Fruit fly (Drosophila melanogaster) whole organism, prepupa: ENCODE results near the gene CG10353.

ENCODE experiments used
- Blimp-1 ChIP-seq: fragments of 200-800 bp; sonication (Bioruptor generic); optimal IDR thresholded peaks from 3 replicates; lab custom pipeline; 2017; ENCODE audit warnings: missing biosample characterization, missing genetic modification characterization, mild to moderate bottlenecking, moderate library complexity, missing genetic modification reagents
- CG10631 ChIP-seq: fragments of 200-800 bp; sonication (Bioruptor generic); optimal IDR thresholded peaks from 2 replicates; lab custom pipeline; 2016; ENCODE audit warnings: missing biosample characterization, missing genetic modification characterization
- CG10669 ChIP-seq: fragments of 200-800 bp; sonication (Bioruptor generic); optimal IDR thresholded peaks from 3 replicates; lab custom pipeline; 2018; ENCODE audit warnings: missing biosample characterization, mild to moderate bottlenecking, missing genetic modification characterization, moderate library complexity
- CG11294 ChIP-seq: fragments of 200-800 bp; sonication (Bioruptor generic); IDR thresholded peaks from 2 replicates; pipeline ENCODE4 v1.3.6; 2022; ENCODE audit warnings: missing biosample characterization, missing genetic modification characterization
- CG11762 ChIP-seq: fragments of 200-800 bp; sonication (Bioruptor generic); optimal IDR thresholded peaks from 3 replicates; lab custom pipeline; 2016; ENCODE audit warnings: missing biosample characterization, missing genetic modification characterization; ENCODE audit not compliant: insufficient read depth
- CG15336 ChIP-seq: fragments of 200-800 bp; sonication (Bioruptor generic); IDR thresholded peaks from 2 replicates; pipeline ENCODE4 v1.3.6; 2022; ENCODE audit warnings: missing biosample characterization, missing genetic modification characterization
- CG16779 ChIP-seq: fragments of 200-800 bp; sonication (Bioruptor generic); optimal IDR thresholded peaks from 3 replicates; lab custom pipeline; 2017; ENCODE audit warnings: missing biosample characterization, mild to moderate bottlenecking, missing genetic modification characterization
- CG3032 ChIP-seq: fragments of 200-800 bp; optimal IDR thresholded peaks from 2 replicates; lab custom pipeline; 2019; ENCODE audit warnings: missing biosample characterization, mild to moderate bottlenecking, missing genetic modification characterization, moderate library complexity
- CG32006 ChIP-seq: fragments of 200-800 bp; sonication (Bioruptor generic); optimal IDR thresholded peaks from 3 replicates; lab custom pipeline; 2017; ENCODE audit warnings: missing biosample characterization, mild to moderate bottlenecking, missing genetic modification characterization
- CG3919 ChIP-seq: fragments of 200-800 bp; sonication (Bioruptor generic); optimal IDR thresholded peaks from 3 replicates; lab custom pipeline; 2016; ENCODE audit warnings: missing biosample characterization, missing genetic modification characterization
- CG4318 ChIP-seq: fragments of 200-800 bp; sonication (Bioruptor generic); optimal IDR thresholded peaks from 3 replicates; lab custom pipeline; 2017; ENCODE audit warnings: missing biosample characterization, mild to moderate bottlenecking, missing genetic modification characterization
- CG6276 ChIP-seq: fragments of 200-800 bp; sonication (Bioruptor generic); optimal IDR thresholded peaks from 2 replicates; lab custom pipeline; 2017; ENCODE audit warnings: missing biosample characterization, mild to moderate bottlenecking, missing genetic modification characterization
- CG6792 ChIP-seq: fragments of 200-800 bp; sonication (Bioruptor generic); optimal IDR thresholded peaks from 3 replicates; lab custom pipeline; 2016; ENCODE audit warnings: missing biosample characterization, missing genetic modification characterization
- CG6808 ChIP-seq: fragments of 200-800 bp; sonication (Bioruptor generic); optimal IDR thresholded peaks from 3 replicates; lab custom pipeline; 2017; ENCODE audit warnings: missing biosample characterization, missing genetic modification characterization, mild to moderate bottlenecking, moderate library complexity, missing genetic modification reagents
- CG6854 ChIP-seq: fragments of 200-800 bp; sonication (Bioruptor generic); optimal IDR thresholded peaks from 2 replicates; lab custom pipeline; 2017; ENCODE audit warnings: missing biosample characterization, mild to moderate bottlenecking, missing genetic modification characterization
- CG7368 ChIP-seq: fragments of 200-800 bp; sonication (Bioruptor generic); optimal IDR thresholded peaks from 3 replicates; lab custom pipeline; 2016; ENCODE audit warnings: missing biosample characterization, missing genetic modification characterization
- CG8119 ChIP-seq: fragments of 200-800 bp; sonication (Bioruptor generic); IDR thresholded peaks from 3 replicates; pipeline ENCODE4 v1.3.6; 2022; ENCODE audit warnings: missing biosample characterization, missing genetic modification characterization
- CG8632 ChIP-seq: fragments of 200-800 bp; sonication (Bioruptor generic); optimal IDR thresholded peaks from 3 replicates; lab custom pipeline; 2016; ENCODE audit warnings: missing biosample characterization, missing genetic modification characterization
- CG9139 ChIP-seq: fragments of 200-800 bp; sonication (Bioruptor generic); optimal IDR thresholded peaks from 3 replicates; lab custom pipeline; 2017; ENCODE audit warnings: missing biosample characterization, mild to moderate bottlenecking, missing genetic modification characterization
- Eip75B ChIP-seq: fragments of 200-800 bp; sonication (Bioruptor generic); optimal IDR thresholded peaks from 3 replicates; lab custom pipeline; 2016; ENCODE audit warnings: missing biosample characterization, missing genetic modification characterization
- Eip78C ChIP-seq: fragments of 200-800 bp; sonication (Bioruptor generic); peaks from one replicate; lab custom pipeline; 2016; ENCODE audit warnings: missing biosample characterization, missing genetic modification characterization
- Eip93F ChIP-seq: fragments of 200-800 bp; sonication (Bioruptor generic); optimal IDR thresholded peaks from 2 replicates; lab custom pipeline; 2016; ENCODE audit warnings: missing biosample characterization, mild to moderate bottlenecking, missing genetic modification characterization
- Ets21C ChIP-seq: fragments of 200-800 bp; sonication (Bioruptor generic); optimal IDR thresholded peaks from 3 replicates; lab custom pipeline; 2016; ENCODE audit warnings: missing biosample characterization, missing genetic modification characterization
- Ets96B ChIP-seq: fragments of 200-800 bp; optimal IDR thresholded peaks from 2 replicates; lab custom pipeline; 2019; ENCODE audit warnings: missing biosample characterization, mild to moderate bottlenecking, missing genetic modification characterization, moderate library complexity
- Gug ChIP-seq: fragments of 200-800 bp; sonication (Bioruptor generic); IDR thresholded peaks from 2 replicates; pipeline ENCODE4 v1.3.6; 2022; ENCODE audit warnings: missing biosample characterization, missing genetic modification characterization
- Hr38 ChIP-seq: sonication (Bioruptor generic); optimal IDR thresholded peaks from 2 replicates; lab custom pipeline; 2016; ENCODE audit warnings: missing biosample characterization, missing genetic modification characterization
- Hr39 ChIP-seq: fragments of 200-800 bp; sonication (Bioruptor generic); optimal IDR thresholded peaks from 2 replicates; lab custom pipeline; 2016; ENCODE audit warnings: missing biosample characterization, missing genetic modification characterization
- Hr4 ChIP-seq: fragments of 200-800 bp; sonication (Bioruptor generic); optimal IDR thresholded peaks from 3 replicates; lab custom pipeline; 2016; ENCODE audit warnings: missing biosample characterization, missing genetic modification characterization
- Lpt ChIP-seq: fragments of 200-800 bp; sonication (Bioruptor generic); optimal IDR thresholded peaks from 3 replicates; lab custom pipeline; 2016; ENCODE audit warnings: missing biosample characterization, missing genetic modification characterization
- Met ChIP-seq: fragments of 200-800 bp; sonication (Bioruptor generic); optimal IDR thresholded peaks from 3 replicates; lab custom pipeline; 2016; ENCODE audit warnings: missing biosample characterization, missing genetic modification characterization
- OdsH ChIP-seq: fragments of 200-800 bp; sonication (Bioruptor generic); optimal IDR thresholded peaks from 3 replicates; lab custom pipeline; 2016; ENCODE audit warnings: missing biosample characterization, missing genetic modification characterization
- Sox102F ChIP-seq: fragments of 200-800 bp; sonication (Bioruptor generic); optimal IDR thresholded peaks from 2 replicates; lab custom pipeline; 2016; ENCODE audit warnings: missing biosample characterization, mild to moderate bottlenecking, missing genetic modification characterization
- Sox14 ChIP-seq: fragments of 200-800 bp; sonication (Bioruptor generic); optimal IDR thresholded peaks from 3 replicates; lab custom pipeline; 2016; ENCODE audit warnings: missing biosample characterization, missing genetic modification characterization
- achi ChIP-seq: fragments of 200-800 bp; sonication (Bioruptor generic); optimal IDR thresholded peaks from 3 replicates; lab custom pipeline; 2016; ENCODE audit warnings: missing biosample characterization, missing genetic modification characterization
- acj6 ChIP-seq: fragments of 200-800 bp; sonication (Bioruptor generic); optimal IDR thresholded peaks from 3 replicates; lab custom pipeline; 2016; ENCODE audit warnings: missing biosample characterization, missing genetic modification characterization
- cyc ChIP-seq: fragments of 200-800 bp; sonication (Bioruptor generic); optimal IDR thresholded peaks from 3 replicates; lab custom pipeline; 2016; ENCODE audit warnings: missing biosample characterization, missing genetic modification characterization
- dac ChIP-seq: fragments of 200-800 bp; sonication (Bioruptor generic); optimal IDR thresholded peaks from 2 replicates; lab custom pipeline; 2017; ENCODE audit warnings: missing biosample characterization, mild to moderate bottlenecking, missing genetic modification characterization
- dsx ChIP-seq: fragments of 200-800 bp; optimal IDR thresholded peaks from 3 replicates; lab custom pipeline; 2019; ENCODE audit warnings: missing biosample characterization, mild to moderate bottlenecking, missing genetic modification characterization, moderate library complexity; ENCODE audit not compliant: poor library complexity, severe bottlenecking
- eg ChIP-seq: fragments of 200-800 bp; sonication (Bioruptor generic); IDR thresholded peaks from 3 replicates; pipeline ENCODE4 v1.3.6; 2022; ENCODE audit warnings: missing biosample characterization, missing genetic modification characterization
- esn ChIP-seq: fragments of 200-800 bp; sonication (Bioruptor generic); optimal IDR thresholded peaks from 2 replicates; lab custom pipeline; 2016; ENCODE audit warnings: missing biosample characterization, mild to moderate bottlenecking, missing genetic modification characterization, moderate library complexity
- fd59A ChIP-seq: fragments of 200-800 bp; sonication (Bioruptor generic); optimal IDR thresholded peaks from 2 replicates; lab custom pipeline; 2017; ENCODE audit warnings: missing biosample characterization, mild to moderate bottlenecking, missing genetic modification characterization, missing genetic modification reagents
- fkh ChIP-seq: fragments of 200-800 bp; sonication (Bioruptor generic); optimal IDR thresholded peaks from 3 replicates; lab custom pipeline; 2017; ENCODE audit warnings: missing biosample characterization, mild to moderate bottlenecking, missing genetic modification characterization, moderate library complexity
- lz ChIP-seq: fragments of 200-800 bp; sonication (Bioruptor generic); optimal IDR thresholded peaks from 3 replicates; lab custom pipeline; 2016; ENCODE audit warnings: missing biosample characterization, missing genetic modification characterization
- net ChIP-seq: fragments of 200-800 bp; sonication (Bioruptor generic); optimal IDR thresholded peaks from 3 replicates; lab custom pipeline; 2016; ENCODE audit warnings: missing biosample characterization, missing genetic modification characterization
- pdm3 ChIP-seq: fragments of 200-800 bp; sonication (Bioruptor generic); optimal IDR thresholded peaks from 3 replicates; lab custom pipeline; 2016; ENCODE audit warnings: missing biosample characterization, missing genetic modification characterization
- spab ChIP-seq: fragments of 200-800 bp; sonication (Bioruptor generic); optimal IDR thresholded peaks from 2 replicates; lab custom pipeline; 2017; ENCODE audit warnings: missing biosample characterization, mild to moderate bottlenecking, missing genetic modification characterization, missing genetic modification reagents
- ss ChIP-seq, 2 experiments: fragments of 200-800 bp; sonication (Bioruptor generic); optimal IDR thresholded peaks; 2 replicates in 1 of 2; 3 replicates in 1 of 2; lab custom pipeline; 2017 to 2018; ENCODE audit warnings: mild to moderate bottlenecking in 2 of 2, missing biosample characterization in 2 of 2, missing genetic modification characterization in 2 of 2, moderate library complexity in 1 of 2
- topi ChIP-seq: fragments of 200-800 bp; sonication (Bioruptor generic); optimal IDR thresholded peaks from 3 replicates; lab custom pipeline; 2016; ENCODE audit warnings: missing biosample characterization, missing genetic modification characterization
- vri ChIP-seq: fragments of 200-800 bp; sonication (Bioruptor generic); optimal IDR thresholded peaks from 3 replicates; lab custom pipeline; 2016; ENCODE audit warnings: missing biosample characterization, mild to moderate bottlenecking, missing genetic modification characterization

The CG10353 gene

DNA sequence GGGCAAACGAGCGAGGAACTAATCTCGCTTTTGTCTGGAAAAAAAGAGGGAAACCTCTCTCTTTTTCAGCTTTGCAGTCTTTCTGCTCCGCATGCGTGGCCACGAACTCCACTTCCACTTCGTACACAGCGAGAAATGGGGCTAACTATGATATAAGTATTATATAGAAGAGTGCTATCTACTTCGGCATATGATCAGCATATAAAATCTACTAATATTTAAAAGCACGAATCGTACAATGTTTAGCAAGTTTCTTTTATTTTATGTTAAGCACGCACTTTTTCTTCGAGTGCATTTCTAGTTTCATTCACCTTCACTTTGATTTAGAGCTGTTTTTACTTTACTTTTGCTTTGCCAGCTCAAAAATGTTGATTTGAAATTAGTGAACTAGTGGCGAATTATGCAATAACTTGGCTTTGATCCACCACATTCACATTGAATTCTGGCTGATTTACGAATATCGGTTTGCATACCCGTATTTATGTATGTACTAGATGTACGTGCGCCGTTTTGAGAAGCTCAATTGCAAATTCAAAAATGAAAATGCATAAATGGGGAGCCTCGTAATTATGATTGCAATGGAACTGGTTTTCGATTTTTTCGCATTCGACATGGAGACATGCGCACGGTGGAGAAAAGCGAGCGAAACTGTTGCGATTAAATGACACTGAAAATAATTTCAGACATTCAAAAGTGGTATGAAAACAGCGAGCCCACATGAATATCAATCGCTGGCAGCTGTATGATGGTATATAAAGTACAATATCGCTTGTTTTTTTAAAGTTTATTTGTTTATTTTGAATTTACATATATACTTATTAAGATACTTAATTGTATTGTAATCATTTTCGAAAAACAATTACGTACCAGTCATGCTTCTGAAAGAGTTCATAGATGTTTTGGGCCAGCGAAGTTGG is 29.2 kb downstream of the CG10353 start:
- TF ChIP-seq net (GFP tag; lab: Kevin White, UChicago) (peak; percentile 95), fd59A (GFP tag; lab: Kevin White, UChicago) (peak; percentile 90), CG16779 (tag; lab: Kevin White, UChicago) (peak; percentile 89), Blimp-1 (peak; percentile 51), CG11294 (GFP tag; lab: Robert Waterston, UW) (peak; percentile 93), CG6276 (GFP tag; lab: Kevin White, UChicago) (peak; percentile 93), cyc (GFP tag; lab: Kevin White, UChicago) (peak; percentile 81), pdm3 (GFP tag; lab: Kevin White, UChicago) (peak; percentile 93), CG4318 (peak; percentile 94), CG8632 (peak; percentile 89), achi (peak; percentile 90), Eip93F (GFP tag; lab: Kevin White, UChicago) (peak; percentile 0), Eip75B (peak; percentile 94), topi (GFP tag; lab: Kevin White, UChicago) (peak; percentile 87), CG8119 (GFP tag; lab: Robert Waterston, UW) (peak; percentile 96), OdsH (GFP tag; lab: Kevin White, UChicago) (peak; percentile 93), Met (peak; percentile 82), fkh (GFP tag; lab: Kevin White, UChicago) (peak; percentile 2), eg (GFP tag; lab: Robert Waterston, UW) (peak; percentile 98), CG10669 (peak; percentile 89), CG6854 (GFP tag; lab: Kevin White, UChicago) (peak; percentile 56), acj6 (GFP tag; lab: Kevin White, UChicago) (peak; percentile 93), lz (GFP tag; lab: Kevin White, UChicago) (peak; percentile 88), CG6808 (GFP tag; lab: Kevin White, UChicago) (peak; percentile 93), Lpt (GFP tag; lab: Kevin White, UChicago) (peak; percentile 93), CG3919 (GFP tag; lab: Kevin White, UChicago) (peak; percentile 93), ss (GFP tag; optimal IDR thresholded peaks at IDR 0.05; lab: Kevin White, UChicago) (peak; percentile 93 to 94), CG3032 (tag; lab: Kevin White, UChicago) (peak; percentile 95), CG6792 (GFP tag; lab: Kevin White, UChicago) (peak; percentile 88), Hr39 (peak; percentile 79), Sox102F (peak; percentile 80), dac (GFP tag; lab: Kevin White, UChicago) (peak; percentile 91), Gug (peak; percentile 95), Ets96B (tag; lab: Kevin White, UChicago) (peak; percentile 90), CG15336 (GFP tag; lab: Robert Waterston, UW) (peak; percentile 97), Eip78C (GFP tag; lab: Kevin White, UChicago) (peak; percentile 99), dsx (peak; percentile 95), CG10631 (GFP tag; lab: Kevin White, UChicago) (peak; percentile 87), vri (GFP tag; lab: Kevin White, UChicago) (peak; percentile 80), CG32006 (GFP tag; lab: Kevin White, UChicago) (peak; percentile 95), CG11762 (GFP tag; lab: Kevin White, UChicago) (peak; percentile 88), CG7368 (GFP tag; lab: Kevin White, UChicago) (peak; percentile 92), CG9139 (peak; percentile 86), esn (peak; percentile 86), Hr4 (GFP tag; lab: Kevin White, UChicago) (peak; percentile 96), Hr38 (GFP tag; lab: Kevin White, UChicago) (no peak), Sox14 (GFP tag; lab: Kevin White, UChicago) (peak; percentile 92), spab (GFP tag; lab: Kevin White, UChicago) (peak; percentile 85), Ets21C (peak; percentile 61)
